Worm (Caenorhabditis elegans): ENCODE results near the gene egl-47.

DNA sequence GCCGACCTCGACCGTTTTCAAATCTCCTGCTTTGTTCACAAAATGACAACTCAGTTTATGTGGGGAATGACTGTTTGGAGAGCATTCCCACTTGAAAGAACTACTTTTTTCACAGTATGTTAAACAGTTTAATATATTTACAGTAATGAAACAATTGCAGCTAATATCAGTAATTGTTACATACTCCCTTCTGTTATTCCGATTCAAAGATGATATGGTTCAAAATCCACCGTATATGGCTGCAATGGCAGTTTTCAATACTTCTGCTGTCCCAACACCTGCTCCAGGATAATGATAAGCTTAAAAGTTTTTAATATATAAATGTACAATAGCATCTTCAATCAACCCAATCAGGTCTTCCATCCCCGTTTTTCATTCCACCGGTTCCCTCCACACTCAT lies 7.8 kb downstream of the egl-47 start:
- TF ChIP-seq nhr-237 (tag; optimal IDR thresholded peaks at IDR 0.05): no peak
- TF ChIP-seq ceh-82 (tag; optimal IDR thresholded peaks at IDR 0.05): no peak

All from whole organism, L2 larva.